Fruit fly (Drosophila melanogaster) whole organism, embryonic: Measurements from ENCODE around the gene CG1943.

Experiments used
- Adf1 ChIP-seq: fragments of 200-800 bp; sonication (Bioruptor generic); IDR thresholded peaks from 2 replicates; pipeline ENCODE4 v1.3.6; 2022; ENCODE audit warnings: missing biosample characterization, missing genetic modification characterization
- Aef1 ChIP-seq: fragments of 200-800 bp; sonication (Bioruptor generic); IDR thresholded peaks from 3 replicates; pipeline ENCODE4 v1.3.6; 2022; ENCODE audit warnings: missing biosample characterization, missing genetic modification characterization
- Asciz ChIP-seq: fragments of 200-800 bp; sonication (Bioruptor generic); optimal IDR thresholded peaks from 2 replicates; lab custom pipeline; 2017; ENCODE audit warnings: missing biosample characterization, mild to moderate bottlenecking, missing genetic modification characterization, missing genetic modification reagents
- CG11456 ChIP-seq: fragments of 200-800 bp; sonication (Bioruptor generic); IDR thresholded peaks from 3 replicates; pipeline ENCODE4 v1.3.6; 2022; ENCODE audit warnings: missing biosample characterization, missing genetic modification characterization
- CG11695 ChIP-seq: fragments of 200-800 bp; sonication (Bioruptor generic); IDR thresholded peaks from 3 replicates; pipeline ENCODE4 v1.3.6; 2022; ENCODE audit warnings: missing biosample characterization, missing genetic modification characterization
- CG12744 ChIP-seq: fragments of 200-800 bp; sonication (Bioruptor generic); optimal IDR thresholded peaks from 2 replicates; lab custom pipeline; 2016; ENCODE audit warnings: missing biosample characterization, missing genetic modification characterization
- CG13894 ChIP-seq: fragments of 200-800 bp; sonication (Bioruptor generic); optimal IDR thresholded peaks from 3 replicates; lab custom pipeline; 2018; ENCODE audit warnings: missing biosample characterization, mild to moderate bottlenecking, missing genetic modification characterization, moderate library complexity
- CG14441 ChIP-seq: fragments of 200-800 bp; sonication (Bioruptor generic); IDR thresholded peaks from 2 replicates; pipeline ENCODE4 v1.3.6; 2022; ENCODE audit warnings: missing biosample characterization, missing genetic modification characterization
- CG14710 ChIP-seq: fragments of 200-800 bp; sonication (Bioruptor generic); optimal IDR thresholded peaks from 3 replicates; lab custom pipeline; 2019; ENCODE audit warnings: missing biosample characterization, mild to moderate bottlenecking, missing genetic modification characterization, moderate library complexity
- CG14965 ChIP-seq: fragments of 200-800 bp; sonication (Bioruptor generic); optimal IDR thresholded peaks from 2 replicates; lab custom pipeline; 2016; ENCODE audit warnings: missing biosample characterization, missing genetic modification characterization, borderline replicate concordance
- CG15601 ChIP-seq: fragments of 200-800 bp; sonication (Bioruptor generic); optimal IDR thresholded peaks from 3 replicates; lab custom pipeline; 2019; ENCODE audit warnings: missing biosample characterization, mild to moderate bottlenecking, missing genetic modification characterization, moderate library complexity
- CG15696 ChIP-seq: fragments of 200-800 bp; sonication (Bioruptor generic); optimal IDR thresholded peaks from 2 replicates; lab custom pipeline; 2019; ENCODE audit warnings: missing biosample characterization, mild to moderate bottlenecking, missing genetic modification characterization, moderate library complexity
- CG17328 ChIP-seq: fragments of 200-800 bp; sonication (Bioruptor generic); IDR thresholded peaks from 2 replicates; pipeline ENCODE4 v1.3.6; 2022; ENCODE audit warnings: missing biosample characterization, missing genetic modification characterization
- CG2199 ChIP-seq: fragments of 200-800 bp; sonication (Bioruptor generic); IDR thresholded peaks from 3 replicates; pipeline ENCODE4 v1.3.6; 2022; ENCODE audit warnings: missing biosample characterization, missing genetic modification characterization
- CG2202 ChIP-seq: fragments of 200-800 bp; sonication (Bioruptor generic); optimal IDR thresholded peaks from 2 replicates; lab custom pipeline; 2018; ENCODE audit warnings: missing biosample characterization, mild to moderate bottlenecking, missing genetic modification characterization
- CG31441 ChIP-seq: fragments of 200-800 bp; sonication (Bioruptor generic); IDR thresholded peaks from 2 replicates; pipeline ENCODE4 v1.3.6; 2022; ENCODE audit warnings: missing biosample characterization, missing genetic modification characterization
- CG33557 ChIP-seq: fragments of 200-800 bp; sonication (Bioruptor generic); optimal IDR thresholded peaks from 2 replicates; lab custom pipeline; 2019; ENCODE audit warnings: missing biosample characterization, mild to moderate bottlenecking, missing genetic modification characterization, moderate library complexity
- CG4404 ChIP-seq: fragments of 200-800 bp; sonication (Bioruptor generic); IDR thresholded peaks from 2 replicates; pipeline ENCODE4 v1.3.6; 2022; ENCODE audit warnings: missing biosample characterization, missing genetic modification characterization
- CG6654 ChIP-seq: fragments of 200-800 bp; sonication (Bioruptor generic); optimal IDR thresholded peaks from 2 replicates; lab custom pipeline; 2017; ENCODE audit warnings: missing biosample characterization, mild to moderate bottlenecking, missing genetic modification characterization
- CG6683 ChIP-seq: fragments of 200-800 bp; sonication (Bioruptor generic); optimal IDR thresholded peaks from 2 replicates; lab custom pipeline; 2017; ENCODE audit warnings: missing biosample characterization, mild to moderate bottlenecking, missing genetic modification characterization, missing genetic modification reagents
- CG6813 ChIP-seq: fragments of 200-800 bp; sonication (Bioruptor generic); optimal IDR thresholded peaks from 2 replicates; lab custom pipeline; 2017; ENCODE audit warnings: missing biosample characterization, missing genetic modification characterization, mild to moderate bottlenecking, moderate library complexity, missing genetic modification reagents
- CG8388 ChIP-seq: fragments of 200-800 bp; sonication (Bioruptor generic); optimal IDR thresholded peaks from 2 replicates; lab custom pipeline; 2019; ENCODE audit warnings: missing biosample characterization, mild to moderate bottlenecking, missing genetic modification characterization, moderate library complexity
- CrebB ChIP-seq: fragments of 200-800 bp; sonication (Bioruptor generic); optimal IDR thresholded peaks from 3 replicates; lab custom pipeline; 2018; ENCODE audit warnings: missing biosample characterization, mild to moderate bottlenecking, missing genetic modification characterization
- Drgx ChIP-seq: fragments of 200-800 bp; sonication (Bioruptor generic); IDR thresholded peaks from 2 replicates; pipeline ENCODE4 v1.3.6; 2022; ENCODE audit warnings: missing biosample characterization, missing genetic modification characterization
- Ets65A ChIP-seq: fragments of 200-800 bp; sonication (Bioruptor generic); peaks from one replicate; lab custom pipeline; 2016; ENCODE audit warnings: missing biosample characterization, missing genetic modification characterization
- Fer3 ChIP-seq: fragments of 200-800 bp; sonication (Bioruptor generic); optimal IDR thresholded peaks from 2 replicates; lab custom pipeline; 2018; ENCODE audit warnings: missing biosample characterization, mild to moderate bottlenecking, missing genetic modification characterization, moderate library complexity
- Hr3 ChIP-seq: fragments of 200-800 bp; sonication (Bioruptor generic); optimal IDR thresholded peaks from 3 replicates; lab custom pipeline; 2016; ENCODE audit warnings: missing biosample characterization, missing genetic modification characterization
- Hsf ChIP-seq: fragments of 200-800 bp; sonication (Bioruptor generic); optimal IDR thresholded peaks from 3 replicates; lab custom pipeline; 2016; ENCODE audit warnings: missing biosample characterization, missing genetic modification characterization
- Med ChIP-seq: fragments of 200-800 bp; sonication (Bioruptor generic); peaks from one replicate; lab custom pipeline; 2016; ENCODE audit warnings: missing biosample characterization, missing genetic modification characterization, mild to moderate bottlenecking, inconsistent platforms, moderate library complexity
- Mes4 ChIP-seq: fragments of 200-800 bp; sonication (Bioruptor generic); optimal IDR thresholded peaks from 2 replicates; lab custom pipeline; 2016; ENCODE audit warnings: missing biosample characterization, missing genetic modification characterization
- Myb ChIP-seq: fragments of 200-800 bp; sonication (Bioruptor generic); optimal IDR thresholded peaks from 2 replicates; lab custom pipeline; 2016; ENCODE audit warnings: missing biosample characterization, missing genetic modification characterization
- Neu2 ChIP-seq: fragments of 200-800 bp; sonication (Bioruptor generic); optimal IDR thresholded peaks from 3 replicates; lab custom pipeline; 2016; ENCODE audit warnings: missing biosample characterization, missing genetic modification characterization, borderline replicate concordance
- Nf-YA ChIP-seq: fragments of 200-800 bp; sonication (Bioruptor generic); IDR thresholded peaks from 2 replicates; pipeline ENCODE4 v1.3.6; 2022; ENCODE audit warnings: missing biosample characterization, missing genetic modification characterization
- Nf-YB ChIP-seq: fragments of 200-800 bp; sonication (Bioruptor generic); optimal IDR thresholded peaks from 3 replicates; lab custom pipeline; 2019; ENCODE audit warnings: missing biosample characterization, mild to moderate bottlenecking, missing genetic modification characterization, moderate library complexity
- Rx ChIP-seq: fragments of 200-800 bp; sonication (Bioruptor generic); IDR thresholded peaks from 2 replicates; pipeline ENCODE4 v1.3.6; 2022; ENCODE audit warnings: missing biosample characterization, missing genetic modification characterization
- Side ChIP-seq: fragments of 200-800 bp; sonication (Bioruptor generic); optimal IDR thresholded peaks from 2 replicates; lab custom pipeline; 2016; ENCODE audit warnings: missing biosample characterization, missing genetic modification characterization
- ap ChIP-seq: fragments of 200-800 bp; sonication (Bioruptor generic); IDR thresholded peaks from 2 replicates; pipeline ENCODE4 v1.3.6; 2022; ENCODE audit warnings: missing biosample characterization, missing genetic modification characterization
- ase ChIP-seq: fragments of 200-800 bp; sonication (Bioruptor generic); IDR thresholded peaks from 3 replicates; pipeline ENCODE4 v1.3.6; 2022; ENCODE audit warnings: missing biosample characterization, missing genetic modification characterization
- bsh ChIP-seq, 2 experiments: fragments of 200-800 bp; sonication (Bioruptor generic); optimal IDR thresholded peaks; 2 replicates each; lab custom pipeline; 2017 to 2018; ENCODE audit warnings: mild to moderate bottlenecking in 2 of 2, missing biosample characterization in 2 of 2, missing genetic modification characterization in 2 of 2, moderate library complexity in 1 of 2
- ci ChIP-seq: fragments of 200-800 bp; sonication (Bioruptor generic); IDR thresholded peaks from 3 replicates; pipeline ENCODE4 v1.3.6; 2022; ENCODE audit warnings: missing biosample characterization, missing genetic modification characterization
- dimm ChIP-seq: fragments of 200-800 bp; sonication (Bioruptor generic); IDR thresholded peaks from 2 replicates; pipeline ENCODE4 v1.3.6; 2022; ENCODE audit warnings: missing biosample characterization, missing genetic modification characterization
- gcm ChIP-seq: fragments of 200-800 bp; sonication (Bioruptor generic); optimal IDR thresholded peaks from 2 replicates; lab custom pipeline; 2019; ENCODE audit warnings: missing biosample characterization, mild to moderate bottlenecking, missing genetic modification characterization, moderate library complexity
- grau ChIP-seq: fragments of 200-800 bp; optimal IDR thresholded peaks from 3 replicates; lab custom pipeline; 2019; ENCODE audit warnings: missing biosample characterization, mild to moderate bottlenecking, missing genetic modification characterization, moderate library complexity
- jing ChIP-seq: fragments of 200-800 bp; sonication (Bioruptor generic); optimal IDR thresholded peaks from 2 replicates; lab custom pipeline; 2018; ENCODE audit warnings: missing biosample characterization, mild to moderate bottlenecking, missing genetic modification characterization
- onecut ChIP-seq: fragments of 200-800 bp; sonication (Bioruptor generic); IDR thresholded peaks from 2 replicates; pipeline ENCODE4 v1.3.6; 2022; ENCODE audit warnings: missing biosample characterization, missing genetic modification characterization
- org-1 ChIP-seq: fragments of 200-800 bp; sonication (Bioruptor generic); optimal IDR thresholded peaks from 2 replicates; lab custom pipeline; 2017; ENCODE audit warnings: missing biosample characterization, missing genetic modification characterization
- ro ChIP-seq: fragments of 200-800 bp; sonication (Bioruptor generic); IDR thresholded peaks from 2 replicates; pipeline ENCODE4 v1.3.6; 2022; ENCODE audit warnings: missing biosample characterization, missing genetic modification characterization
- toy ChIP-seq: fragments of 200-800 bp; sonication (Bioruptor generic); IDR thresholded peaks from 2 replicates; pipeline ENCODE4 v1.3.6; 2022; ENCODE audit warnings: missing biosample characterization, missing genetic modification characterization
- tup ChIP-seq: fragments of 200-800 bp; sonication (Bioruptor generic); optimal IDR thresholded peaks from 2 replicates; lab custom pipeline; 2016; ENCODE audit warnings: missing biosample characterization, mild to moderate bottlenecking, missing genetic modification characterization, moderate library complexity
- wek ChIP-seq: fragments of 200-800 bp; sonication (Bioruptor generic); optimal IDR thresholded peaks from 3 replicates; lab custom pipeline; 2018; ENCODE audit warnings: missing biosample characterization, mild to moderate bottlenecking, missing genetic modification characterization, moderate library complexity
- yki ChIP-seq: fragments of >200 bp; optimal IDR thresholded peaks from 3 replicates; lab custom pipeline; 2018

CG1943 gene

DNA sequence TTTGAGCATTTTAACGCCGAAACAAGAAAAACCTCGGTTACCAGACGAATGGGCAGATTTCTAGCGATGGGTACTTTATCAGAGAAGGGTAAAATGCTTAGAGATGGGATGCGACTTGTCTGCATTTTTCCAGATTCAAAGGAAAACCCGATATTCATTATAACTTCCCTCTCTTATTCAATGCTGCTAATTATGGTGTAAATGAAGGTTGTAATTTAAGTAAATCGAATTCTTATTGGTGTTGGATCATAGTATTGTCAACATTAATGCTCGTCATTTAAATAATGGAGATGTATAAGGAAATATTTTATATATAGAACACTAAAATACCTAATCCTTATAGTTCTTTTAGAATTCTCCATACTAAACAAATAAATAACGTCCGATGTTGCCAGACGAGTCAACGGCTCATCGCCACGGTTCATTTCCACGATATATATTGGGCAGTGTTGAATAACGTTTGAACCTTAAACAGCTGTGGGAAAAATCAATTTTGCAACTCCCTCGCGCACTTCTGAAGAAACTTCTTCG is 49.5 kb downstream of the CG1943 start, which contains the start of the genes Alh and CG10098 (continued):
- TF ChIP-seq dimm (GFP tag; lab: Robert Waterston, UW), result peak; percentile 34; the same call in 1 of the 2 replicates
- TF ChIP-seq Ets65A (GFP tag; lab: Kevin White, UChicago), result peak; percentile 99
- no peak for TF ChIP-seq wek (GFP tag; lab: Kevin White, UChicago)
- TF ChIP-seq CG2199 (GFP tag; lab: Robert Waterston, UW), result no peak
- TF ChIP-seq onecut (GFP tag; lab: Robert Waterston, UW), result peak; percentile 98
- TF ChIP-seq CG13894 (tag; lab: Kevin White, UChicago), result peak; percentile 77
- peak; percentile 96 for TF ChIP-seq Med (GFP tag; lab: Kevin White, UChicago)
- TF ChIP-seq CG6654 (GFP tag; lab: Kevin White, UChicago), result peak; percentile 49
- no peak for TF ChIP-seq org-1 (GFP tag; lab: Kevin White, UChicago)
- TF ChIP-seq Asciz (GFP tag; lab: Kevin White, UChicago), result peak; percentile 60
- TF ChIP-seq ase (GFP tag; lab: Robert Waterston, UW), result peak; percentile 68; the same call in 1 of the 3 replicates
- peak; percentile 76 for TF ChIP-seq Myb (GFP tag; lab: Kevin White, UChicago)
- no peak for TF ChIP-seq CrebB (tag; lab: Kevin White, UChicago)
- peak; percentile 34 for TF ChIP-seq Nf-YB (GFP tag; lab: Kevin White, UChicago)
- peak; percentile 72 for TF ChIP-seq CG14441 (GFP tag; lab: Robert Waterston, UW)
- peak; percentile 78 for TF ChIP-seq CG31441 (GFP tag; lab: Robert Waterston, UW)
- 0 out of 2 replicates have a peak, but pooled peaks have one; percentile 34 for TF ChIP-seq ro
- TF ChIP-seq Drgx, result no peak; the same call in 1 of the 2 replicates
- peak; percentile 91 for TF ChIP-seq CG14710 (tag; lab: Kevin White, UChicago)
- peak; percentile 67 for TF ChIP-seq tup
- no peak for TF ChIP-seq yki (lab: Kevin White, UChicago)
- peak; percentile 72 for TF ChIP-seq CG4404 (GFP tag; lab: Robert Waterston, UW)
- 0 out of 2 replicates have a peak, but pooled peaks have one; percentile 45 for TF ChIP-seq toy (GFP tag; lab: Robert Waterston, UW)
- peak; percentile 72 for TF ChIP-seq CG33557 (GFP tag; lab: Kevin White, UChicago)
- no peak; the same call in 1 of the 2 replicates for TF ChIP-seq ap (GFP tag; lab: Robert Waterston, UW)
- TF ChIP-seq bsh (GFP tag; optimal IDR thresholded peaks at IDR 0.05; lab: Kevin White, UChicago), result peak in 1 of 2 experiments; percentile 71
- peak; percentile 73 for TF ChIP-seq CG15601
- TF ChIP-seq Hr3 (GFP tag; lab: Kevin White, UChicago), result peak; percentile 88
- TF ChIP-seq Nf-YA, result no peak
- peak; percentile 59 for TF ChIP-seq jing (GFP tag; lab: Kevin White, UChicago)
- peak; percentile 7; the same call in 1 of the 3 replicates for TF ChIP-seq ci
- peak; percentile 44 for TF ChIP-seq CG6683 (GFP tag; lab: Kevin White, UChicago)
- TF ChIP-seq CG8388 (GFP tag; lab: Kevin White, UChicago), result peak; percentile 62
- TF ChIP-seq CG12744, result peak; percentile 66
- no peak for TF ChIP-seq CG11695
- peak; percentile 83 for TF ChIP-seq grau (tag; lab: Kevin White, UChicago)
- TF ChIP-seq Aef1, result peak; percentile 50
- TF ChIP-seq CG2202, result peak; percentile 29
- peak; percentile 73 for TF ChIP-seq CG17328 (GFP tag; lab: Robert Waterston, UW)
- peak; percentile 91 for TF ChIP-seq Hsf
- peak; percentile 77 for TF ChIP-seq Fer3 (tag; lab: Kevin White, UChicago)
- peak; percentile 87 for TF ChIP-seq CG15696 (tag; lab: Kevin White, UChicago)
- TF ChIP-seq gcm (GFP tag; lab: Kevin White, UChicago), result peak; percentile 22
- TF ChIP-seq CG6813 (GFP tag; lab: Kevin White, UChicago), result peak; percentile 10
- peak; percentile 74 for TF ChIP-seq Side (GFP tag; lab: Kevin White, UChicago)
- TF ChIP-seq CG11456, result peak; percentile 87
- no peak for TF ChIP-seq Neu2 (GFP tag; lab: Kevin White, UChicago)
- no peak for TF ChIP-seq CG14965
- no peak for TF ChIP-seq Adf1 (GFP tag; lab: Robert Waterston, UW)
- TF ChIP-seq Mes4 (GFP tag; lab: Kevin White, UChicago), result peak; percentile 59
- peak; percentile 74 for TF ChIP-seq Rx (GFP tag; lab: Robert Waterston, UW)
